Worm (Caenorhabditis elegans): ENCODE measurements around the gene sdz-1.

DNA sequence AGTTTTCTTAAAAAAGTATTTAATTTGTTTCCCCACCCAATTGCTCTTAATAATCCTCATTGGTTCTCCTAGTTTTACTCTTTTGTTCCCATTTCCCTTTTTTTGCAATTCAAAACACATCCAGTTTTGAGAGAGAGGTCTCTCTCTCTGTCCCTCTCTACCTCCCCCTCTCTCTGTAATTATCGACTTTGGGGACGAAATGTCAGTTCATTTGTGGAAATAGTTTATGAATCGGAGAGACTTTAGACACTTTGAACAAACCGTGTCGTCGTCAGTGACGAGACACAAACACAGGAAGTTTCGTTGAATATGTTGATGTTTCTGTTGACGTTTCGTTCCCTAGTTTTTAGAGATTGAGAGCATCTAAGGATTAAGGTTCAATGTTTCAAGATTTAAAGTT is 37.0 kb downstream of the sdz-1 start:
- TF ChIP-seq mdl-1 (tag; optimal IDR thresholded peaks at IDR 0.05), result no peak
- no peak for TF ChIP-seq elt-3 (tag; optimal IDR thresholded peaks at IDR 0.05)
- no peak for TF ChIP-seq ceh-82 (tag; optimal IDR thresholded peaks at IDR 0.05)
- TF ChIP-seq unc-86 (tag; optimal IDR thresholded peaks at IDR 0.05), result no peak
- TF ChIP-seq lin-35 (GFP tag; optimal IDR thresholded peaks at IDR 0.05), result no peak
- no peak for TF ChIP-seq nhr-28 (tag; optimal IDR thresholded peaks at IDR 0.05)
- no peak for TF ChIP-seq skn-1 (tag; optimal IDR thresholded peaks at IDR 0.05)
- TF ChIP-seq fkh-10 (GFP tag; optimal IDR thresholded peaks at IDR 0.05), result no peak
- no peak for TF ChIP-seq ztf-11 (tag; optimal IDR thresholded peaks at IDR 0.05)
- no peak for TF ChIP-seq jun-1 (tag; optimal IDR thresholded peaks at IDR 0.05)
